Fruit fly (Drosophila melanogaster) whole organism, prepupa: ENCODE measurements around the gene Drsl5.

ENCODE experiments used
- CG3919 ChIP-seq: fragments of 200-800 bp; sonication (Bioruptor generic); optimal IDR thresholded peaks from 3 replicates; lab custom pipeline; 2016; ENCODE audit warnings: missing biosample characterization, missing genetic modification characterization
- CG6276 ChIP-seq: fragments of 200-800 bp; sonication (Bioruptor generic); optimal IDR thresholded peaks from 2 replicates; lab custom pipeline; 2017; ENCODE audit warnings: missing biosample characterization, mild to moderate bottlenecking, missing genetic modification characterization
- CG8319 ChIP-seq: fragments of 200-800 bp; sonication (Bioruptor generic); optimal IDR thresholded peaks from 3 replicates; lab custom pipeline; 2016; ENCODE audit warnings: missing biosample characterization, missing genetic modification characterization
- CG8632 ChIP-seq: fragments of 200-800 bp; sonication (Bioruptor generic); optimal IDR thresholded peaks from 3 replicates; lab custom pipeline; 2016; ENCODE audit warnings: missing biosample characterization, missing genetic modification characterization
- Ets21C ChIP-seq: fragments of 200-800 bp; sonication (Bioruptor generic); optimal IDR thresholded peaks from 3 replicates; lab custom pipeline; 2016; ENCODE audit warnings: missing biosample characterization, missing genetic modification characterization
- Hr39 ChIP-seq: fragments of 200-800 bp; sonication (Bioruptor generic); optimal IDR thresholded peaks from 2 replicates; lab custom pipeline; 2016; ENCODE audit warnings: missing biosample characterization, missing genetic modification characterization
- Sox102F ChIP-seq: fragments of 200-800 bp; sonication (Bioruptor generic); optimal IDR thresholded peaks from 2 replicates; lab custom pipeline; 2016; ENCODE audit warnings: missing biosample characterization, mild to moderate bottlenecking, missing genetic modification characterization
- cyc ChIP-seq: fragments of 200-800 bp; sonication (Bioruptor generic); optimal IDR thresholded peaks from 3 replicates; lab custom pipeline; 2016; ENCODE audit warnings: missing biosample characterization, missing genetic modification characterization

DNA sequence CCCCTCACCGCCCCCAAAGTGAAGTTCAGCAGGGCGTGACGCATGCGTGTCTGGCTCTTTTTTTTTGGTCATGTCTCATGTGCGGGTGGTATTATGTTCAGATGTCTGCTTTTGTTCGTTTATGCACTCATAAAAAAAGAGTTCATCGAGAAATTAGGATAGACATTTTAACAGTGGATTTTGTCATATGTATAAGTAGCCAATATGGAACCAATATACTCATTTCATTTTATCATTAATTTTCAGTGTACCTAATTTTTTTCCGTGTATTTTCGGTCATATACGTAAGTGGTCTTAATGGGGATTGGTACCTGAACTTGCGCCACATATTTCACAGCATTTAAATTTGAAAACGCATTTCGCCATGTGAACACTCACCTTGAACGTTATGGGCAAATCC, 16.2 kb upstream of the Drsl5 start:
- peak; percentile 59 for TF ChIP-seq Hr39 (GFP tag; lab: Kevin White, UChicago)
- TF ChIP-seq Ets21C (GFP tag; lab: Kevin White, UChicago) = peak; percentile 35
- TF ChIP-seq CG3919 (GFP tag; lab: Kevin White, UChicago) = peak; percentile 64
- TF ChIP-seq Sox102F = peak; percentile 69
- peak; percentile 31 for TF ChIP-seq CG6276 (GFP tag; lab: Kevin White, UChicago)
- no peak for TF ChIP-seq CG8632
- TF ChIP-seq CG8319 (GFP tag; lab: Kevin White, UChicago) = no peak
- peak; percentile 78 for TF ChIP-seq cyc
